Fruit fly (Drosophila melanogaster): ENCODE results near the gene SdicA.

dm6 chrX:20166484-20167038 lies 35.2 kb downstream of the SdicA start, which contains the start of gene CG9577:
- TF ChIP-seq Dek (tag; optimal IDR thresholded peaks at IDR 0.05) (no peak), unc-4 (GFP tag; IDR thresholded peaks at IDR 0.05; ENCODE audit: partially characterized antibody) (no peak), ab (GFP tag; optimal IDR thresholded peaks at IDR 0.05) (no peak), Deaf1 (tag; optimal IDR thresholded peaks at IDR 0.05) (no peak), br (optimal IDR thresholded peaks at IDR 0.05) (no peak), ac (GFP tag; optimal IDR thresholded peaks at IDR 0.05) (no peak), sisA (GFP tag; IDR thresholded peaks at IDR 0.05) (no peak)

Data from whole organism, embryonic.